Worm (Caenorhabditis elegans): ENCODE results near the gene sto-5.

Gene sto-5

ce11 chrX:16770919-16771318 lies 54.3 kb downstream of the sto-5 start (continued):
- TF ChIP-seq ceh-14 (tag; optimal IDR thresholded peaks at IDR 0.05) (no peak), tbx-7 (tag; optimal IDR thresholded peaks at IDR 0.05) (no peak), sox-2 (GFP tag; IDR thresholded peaks at IDR 0.05) (no peak), pax-1 (tag; optimal IDR thresholded peaks at IDR 0.05) (no peak), ceh-9 (tag; optimal IDR thresholded peaks at IDR 0.05) (no peak), ceh-2 (tag; optimal IDR thresholded peaks at IDR 0.05) (peak; percentile 5), hlh-13 (GFP tag; optimal IDR thresholded peaks at IDR 0.05) (no peak), nhr-11 (tag; optimal IDR thresholded peaks at IDR 0.05) (no peak), eyg-1 (tag; optimal IDR thresholded peaks at IDR 0.05) (no peak), ceh-6 (GFP tag; optimal IDR thresholded peaks at IDR 0.05) (no peak), unc-42 (tag; optimal IDR thresholded peaks at IDR 0.05) (no peak), zip-5 (tag; optimal IDR thresholded peaks at IDR 0.05) (no peak), lim-6 (tag; optimal IDR thresholded peaks at IDR 0.05) (no peak), unc-55 (GFP tag; optimal IDR thresholded peaks at IDR 0.05) (no peak), pqm-1 (tag; optimal IDR thresholded peaks at IDR 0.05) (no peak), npax-4 (tag; optimal IDR thresholded peaks at IDR 0.05) (no peak), gmeb-2 (tag; optimal IDR thresholded peaks at IDR 0.05) (no peak), K09A11.1 (tag; optimal IDR thresholded peaks at IDR 0.05; ENCODE audit: insufficient read depth) (no peak), ceh-31 (tag; optimal IDR thresholded peaks at IDR 0.05) (peak; percentile 38)

ce11 chrX:16770398-16770797 lies 54.9 kb downstream of the sto-5 start, which contains the start of gene mct-6:
Gene mct-6 (minus strand): TSS chrX:16770498.
- no peak for TF ChIP-seq elt-4 (tag; optimal IDR thresholded peaks at IDR 0.05)
- no peak for TF ChIP-seq T23F11.4 (GFP tag; optimal IDR thresholded peaks at IDR 0.05)
- no peak for TF ChIP-seq npax-4 (tag; optimal IDR thresholded peaks at IDR 0.05)
- TF ChIP-seq gmeb-2 (tag; optimal IDR thresholded peaks at IDR 0.05), result no peak
- TF ChIP-seq pqm-1 (tag; optimal IDR thresholded peaks at IDR 0.05), result no peak
- TF ChIP-seq hlh-13 (GFP tag; optimal IDR thresholded peaks at IDR 0.05), result no peak

Data from whole organism, late embryonic.